Fruit fly (Drosophila melanogaster) whole organism, prepupa: ENCODE data around the gene CG14966.

ENCODE experiments used
- CG1621 ChIP-seq: fragments of 200-800 bp; sonication (Bioruptor generic); optimal IDR thresholded peaks from 3 replicates; lab custom pipeline; 2018; ENCODE audit warnings: missing biosample characterization, mild to moderate bottlenecking, missing genetic modification characterization
- CG16779 ChIP-seq: fragments of 200-800 bp; sonication (Bioruptor generic); optimal IDR thresholded peaks from 3 replicates; lab custom pipeline; 2017; ENCODE audit warnings: missing biosample characterization, mild to moderate bottlenecking, missing genetic modification characterization
- OdsH ChIP-seq: fragments of 200-800 bp; sonication (Bioruptor generic); optimal IDR thresholded peaks from 3 replicates; lab custom pipeline; 2016; ENCODE audit warnings: missing biosample characterization, missing genetic modification characterization

DNA sequence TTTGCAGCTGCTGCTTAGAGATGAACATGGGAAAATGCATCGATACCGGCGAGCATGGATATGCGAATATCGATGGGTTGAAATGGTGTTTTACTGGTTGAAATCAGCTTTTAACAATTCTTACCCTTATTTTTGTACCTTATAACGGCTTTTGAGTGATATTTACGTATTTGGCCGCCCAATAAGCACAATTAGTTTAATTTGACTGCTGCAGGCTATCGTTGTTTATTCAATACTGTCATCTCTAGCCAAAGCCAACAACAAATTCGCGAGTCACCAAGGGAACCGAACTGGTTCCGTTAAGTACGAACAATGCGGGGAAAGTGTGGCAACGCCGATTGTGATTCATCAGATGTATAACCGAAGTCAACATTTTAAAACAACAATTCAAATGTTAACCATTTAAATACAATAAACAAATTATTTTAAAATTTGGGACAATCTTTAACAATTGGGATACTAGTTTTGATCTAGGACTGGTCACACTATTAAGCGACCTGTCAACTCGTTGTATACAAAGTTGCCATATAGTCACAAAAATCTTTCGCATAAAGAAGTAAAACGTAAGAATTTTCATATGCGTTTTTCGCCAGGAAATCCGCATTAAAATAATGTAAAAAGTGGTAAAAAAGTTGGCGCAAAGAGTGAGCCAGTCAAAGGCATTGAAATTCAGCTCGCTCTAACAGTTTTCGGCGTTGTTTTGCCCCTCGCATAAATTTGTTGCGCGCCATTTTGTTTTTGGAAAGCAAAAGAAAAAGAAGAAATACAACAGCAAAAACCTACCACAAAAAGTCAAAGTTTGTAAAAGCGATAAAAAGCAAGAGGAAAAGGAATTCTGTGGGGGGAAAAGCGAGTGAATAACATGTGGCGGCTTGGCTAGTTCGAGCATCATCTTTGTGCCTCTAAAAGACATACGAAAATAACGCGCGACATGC lies 49.0 kb downstream of the CG14966 start, which contains the start of the genes Usp5 and BtbVII:
- TF ChIP-seq CG1621 (tag; lab: Kevin White, UChicago) (peak; percentile 18), CG16779 (tag; lab: Kevin White, UChicago) (peak; percentile 17), OdsH (no peak)
